Fruit fly (Drosophila melanogaster) S2 (cell line): ENCODE data around the gene RpL34b.

ENCODE experiments used
- CG8478 ChIP-seq: fragments of >200 bp; optimal IDR thresholded peaks from 2 replicates; lab custom pipeline; 2018
- CTCF ChIP-seq, 2 experiments: fragments of >200 bp; optimal IDR thresholded peaks; 2 replicates each; lab custom pipeline; 2018

DNA sequence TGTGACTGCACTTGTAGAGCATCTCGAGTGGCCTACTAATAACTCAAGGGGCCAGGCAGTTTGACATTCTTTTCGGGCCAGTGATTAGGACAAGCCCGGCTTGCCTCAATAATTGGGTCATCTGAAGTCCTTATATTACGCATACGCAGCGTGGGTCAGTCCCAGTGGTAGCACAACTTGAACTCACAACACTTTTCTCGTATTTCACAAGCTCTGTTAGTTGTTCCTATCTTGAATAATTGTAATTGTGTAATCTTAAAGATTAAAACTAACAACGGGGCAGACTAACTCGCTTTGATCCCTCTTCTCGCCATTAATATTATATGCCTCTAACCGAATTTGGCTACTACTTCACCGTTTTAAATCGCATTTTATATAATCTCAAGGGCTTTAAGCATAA is 34.9 kb upstream of the RpL34b start:
- TF ChIP-seq CTCF (optimal IDR thresholded peaks at IDR 0.05; lab: Kevin White, UChicago) (no peak), CG8478 (lab: Kevin White, UChicago) (no peak)
